Worm (Caenorhabditis elegans) whole organism, L3 larva: Measurements from ENCODE around the gene C08B6.18.
A peak's percentile ranks its signal among the peaks of the same experiment; 100 is the strongest.

Source experiments
- ZK546.5 ChIP-seq: sonication (generic microtip); optimal IDR thresholded peaks from 2 replicates; lab custom pipeline; 2017; ENCODE audit warnings: missing biosample characterization, missing genetic modification characterization
- aly-2 ChIP-seq: fragments of 150-350 bp; optimal IDR thresholded peaks from 2 replicates; lab custom pipeline; 2014; ENCODE audit warnings: missing biosample characterization, missing genetic modification characterization
- ama-1 ChIP-seq: fragments of 150-350 bp; optimal IDR thresholded peaks from 2 replicates; lab custom pipeline; 2018
- ceh-16 ChIP-seq: sonication (generic microtip); optimal IDR thresholded peaks from 2 replicates; lab custom pipeline; 2017; ENCODE audit warnings: missing biosample characterization, missing genetic modification characterization
- ceh-28 ChIP-seq: fragments of 150-350 bp; optimal IDR thresholded peaks from 2 replicates; lab custom pipeline; 2014; ENCODE audit warnings: missing biosample characterization, missing genetic modification reagents, missing genetic modification characterization
- ceh-82 ChIP-seq: fragments of 150-350 bp; optimal IDR thresholded peaks from 2 replicates; lab custom pipeline; 2014; ENCODE audit warnings: missing biosample characterization, missing genetic modification characterization
- ceh-9 ChIP-seq: sonication (generic microtip); optimal IDR thresholded peaks from 2 replicates; lab custom pipeline; 2018; ENCODE audit warnings: missing biosample characterization, missing genetic modification characterization
- daf-12 ChIP-seq: fragments of 150-350 bp; optimal IDR thresholded peaks from 2 replicates; lab custom pipeline; 2014; ENCODE audit warnings: missing biosample characterization, missing genetic modification reagents, missing genetic modification characterization
- egl-27 ChIP-seq: sonication (generic microtip); optimal IDR thresholded peaks from 4 replicates; lab custom pipeline; 2017; ENCODE audit warnings: missing biosample characterization, missing genetic modification reagents, missing genetic modification characterization
- egl-5 ChIP-seq: fragments of 150-350 bp; optimal IDR thresholded peaks from 2 replicates; lab custom pipeline; 2017; ENCODE audit warnings: missing biosample characterization, missing genetic modification reagents, missing genetic modification characterization, inconsistent platforms
- elt-1 ChIP-seq: fragments of 150-350 bp; optimal IDR thresholded peaks from 2 replicates; lab custom pipeline; 2014; ENCODE audit warnings: missing biosample characterization, missing genetic modification characterization
- elt-2 ChIP-seq: sonication (generic microtip); optimal IDR thresholded peaks from 2 replicates; lab custom pipeline; 2016; ENCODE audit warnings: missing genetic modification reagents, mild to moderate bottlenecking, missing genetic modification characterization, missing compliant biosample characterization
- eor-1 ChIP-seq, 2 experiments: fragments of 150-350 bp; optimal IDR thresholded peaks; 2 replicates each; lab custom pipeline; 2014 to 2018; ENCODE audit warnings: missing biosample characterization in 2 of 2, missing genetic modification characterization in 2 of 2
- fkh-2 ChIP-seq: fragments of 150-350 bp; optimal IDR thresholded peaks from 2 replicates; lab custom pipeline; 2014; ENCODE audit warnings: missing biosample characterization, missing genetic modification reagents, missing genetic modification characterization
- fos-1 ChIP-seq: fragments of 150-350 bp; optimal IDR thresholded peaks from 2 replicates; lab custom pipeline; 2014; ENCODE audit warnings: missing biosample characterization, missing genetic modification characterization
- hmg-11 ChIP-seq: sonication (generic microtip); optimal IDR thresholded peaks from 2 replicates; lab custom pipeline; 2016; ENCODE audit warnings: missing genetic modification characterization, missing compliant biosample characterization
- jun-1 ChIP-seq: fragments of 150-350 bp; optimal IDR thresholded peaks from 2 replicates; lab custom pipeline; 2014; ENCODE audit warnings: missing biosample characterization, missing genetic modification reagents, missing genetic modification characterization
- lin-15B ChIP-seq: fragments of 150-350 bp; optimal IDR thresholded peaks from 2 replicates; lab custom pipeline; 2014; ENCODE audit warnings: missing biosample characterization, missing genetic modification characterization
- lin-39 ChIP-seq: fragments of 150-350 bp; optimal IDR thresholded peaks from 2 replicates; lab custom pipeline; 2018; ENCODE audit warnings: missing biosample characterization, missing genetic modification reagents, missing genetic modification characterization
- lsy-12 ChIP-seq: sonication (generic microtip); optimal IDR thresholded peaks from 2 replicates; lab custom pipeline; 2016; ENCODE audit warnings: mild to moderate bottlenecking, missing genetic modification characterization, missing compliant biosample characterization
- mdl-1 ChIP-seq: fragments of 150-350 bp; optimal IDR thresholded peaks from 2 replicates; lab custom pipeline; 2014; ENCODE audit warnings: missing biosample characterization, missing genetic modification characterization
- nfya-1 ChIP-seq: sonication (generic microtip); optimal IDR thresholded peaks from 2 replicates; lab custom pipeline; 2017; ENCODE audit warnings: missing genetic modification characterization, mild to moderate bottlenecking, missing compliant biosample characterization, antibody characterized with exemption, moderate library complexity; ENCODE audit not compliant: insufficient read depth
- nhr-11 ChIP-seq: fragments of 150-350 bp; optimal IDR thresholded peaks from 2 replicates; lab custom pipeline; 2014; ENCODE audit warnings: missing biosample characterization, missing genetic modification characterization
- nhr-12 ChIP-seq: fragments of 150-350 bp; optimal IDR thresholded peaks from 2 replicates; lab custom pipeline; 2014; ENCODE audit warnings: missing biosample characterization, missing genetic modification characterization
- nhr-237 ChIP-seq: fragments of 150-350 bp; optimal IDR thresholded peaks from 2 replicates; lab custom pipeline; 2014; ENCODE audit warnings: missing biosample characterization, missing genetic modification characterization
- nhr-25 ChIP-seq: sonication (generic microtip); optimal IDR thresholded peaks from 2 replicates; lab custom pipeline; 2017; ENCODE audit warnings: missing biosample characterization, missing genetic modification characterization
- nhr-67 ChIP-seq: fragments of 150-350 bp; optimal IDR thresholded peaks from 2 replicates; lab custom pipeline; 2014; ENCODE audit warnings: missing biosample characterization, missing genetic modification characterization
- nhr-76 ChIP-seq: fragments of 150-350 bp; sonication (generic microtip); optimal IDR thresholded peaks from 5 replicates; lab custom pipeline; 2014; ENCODE audit warnings: missing biosample characterization, missing genetic modification characterization
- nhr-77 ChIP-seq: fragments of 150-350 bp; optimal IDR thresholded peaks from 2 replicates; lab custom pipeline; 2014; ENCODE audit warnings: missing biosample characterization, missing genetic modification characterization
- pha-4 ChIP-seq: fragments of 150-350 bp; optimal IDR thresholded peaks from 2 replicates; lab custom pipeline; 2014; ENCODE audit warnings: missing biosample characterization, missing genetic modification reagents, missing genetic modification characterization
- pqm-1 ChIP-seq: fragments of 150-350 bp; optimal IDR thresholded peaks from 2 replicates; lab custom pipeline; 2017; ENCODE audit warnings: missing biosample characterization, missing genetic modification characterization, inconsistent platforms
- sea-2 ChIP-seq: fragments of 150-350 bp; sonication (generic microtip); optimal IDR thresholded peaks from 4 replicates; lab custom pipeline; 2014; ENCODE audit warnings: missing biosample characterization, missing genetic modification reagents, missing genetic modification characterization
- skn-1 ChIP-seq: fragments of 150-350 bp; optimal IDR thresholded peaks from 2 replicates; lab custom pipeline; 2014; ENCODE audit warnings: missing biosample characterization, missing genetic modification characterization
- tbx-2 ChIP-seq: sonication (generic microtip); optimal IDR thresholded peaks from 2 replicates; lab custom pipeline; 2016; ENCODE audit warnings: mild to moderate bottlenecking, missing genetic modification characterization, missing compliant biosample characterization
- unc-39 ChIP-seq: sonication (generic microtip); optimal IDR thresholded peaks from 4 replicates; lab custom pipeline; 2017; ENCODE audit warnings: missing biosample characterization, missing genetic modification characterization
- zag-1 ChIP-seq: fragments of 150-350 bp; optimal IDR thresholded peaks from 2 replicates; lab custom pipeline; 2014; ENCODE audit warnings: missing biosample characterization, missing genetic modification characterization
- ztf-4 ChIP-seq: fragments of 150-350 bp; optimal IDR thresholded peaks from 2 replicates; lab custom pipeline; 2014; ENCODE audit warnings: missing biosample characterization, missing genetic modification characterization

The C08B6.18 gene

DNA sequence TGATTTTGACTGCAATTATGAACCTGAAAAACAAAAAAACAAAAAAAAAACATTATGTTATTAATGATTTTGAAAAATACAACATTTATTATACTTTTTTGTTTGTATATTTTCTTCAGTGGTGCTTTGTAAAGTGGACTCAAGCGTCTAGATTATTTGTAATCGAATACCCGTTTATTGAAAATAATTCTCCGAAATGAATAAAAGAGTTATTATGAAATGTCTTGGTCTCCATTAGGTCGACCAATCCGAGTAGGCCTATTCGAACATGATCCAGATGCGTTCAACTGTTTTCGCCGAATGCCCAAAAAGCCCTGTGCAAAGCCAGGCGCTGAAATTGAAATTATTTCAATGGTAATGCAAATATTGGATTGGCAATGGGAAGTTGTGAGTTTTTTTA, 16.5 kb downstream of the C08B6.18 start, which contains the start of gene C08B6.5:
Gene C08B6.5 (plus strand): TSS at position 301 of the 400 bp plus-strand sequence.
- TF ChIP-seq skn-1 (tag; lab: Kevin White, UChicago), result no peak
- no peak for TF ChIP-seq nhr-237
- TF ChIP-seq lin-39 (tag; lab: Kevin White, UChicago), result no peak
- no peak for TF ChIP-seq nhr-76 (tag; lab: Kevin White, UChicago)
- TF ChIP-seq fos-1, result no peak
- no peak for TF ChIP-seq egl-5
- TF ChIP-seq elt-2 (tag; lab: Kevin White, UChicago), result no peak
- no peak for TF ChIP-seq ceh-9

DNA sequence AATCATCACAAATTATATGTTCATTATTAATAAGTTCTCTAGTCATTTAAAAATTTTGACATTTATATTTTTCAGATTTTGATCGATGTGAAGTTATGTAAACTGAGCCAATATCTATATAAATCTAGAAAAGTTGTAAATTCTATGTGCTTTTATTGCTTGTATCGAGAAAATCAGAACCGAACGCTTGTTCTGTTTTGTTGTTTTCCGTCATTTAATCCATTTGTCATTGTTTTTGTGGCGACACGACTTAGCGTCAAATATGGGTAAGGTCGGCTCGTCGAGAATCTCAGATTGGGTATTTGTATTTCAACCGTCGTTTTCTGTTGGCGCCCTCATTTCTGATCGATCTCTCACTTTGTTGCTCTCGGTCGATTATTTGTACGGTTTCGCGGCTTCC, 19.6 kb downstream of the C08B6.18 start, which contains the start of gene cht-5:
Gene cht-5 (plus strand): TSS at position 301 of the 400 bp plus-strand sequence.
- TF ChIP-seq lsy-12 (tag; lab: Kevin White, UChicago), result no peak
- no peak for TF ChIP-seq ceh-82 (tag; lab: Kevin White, UChicago)
- TF ChIP-seq nhr-12 (tag; lab: Kevin White, UChicago), result no peak
- TF ChIP-seq lin-15B (tag; lab: Kevin White, UChicago), result no peak
- TF ChIP-seq nhr-77 (tag; lab: Kevin White, UChicago), result no peak
- no peak for TF ChIP-seq ceh-28 (tag; lab: Kevin White, UChicago)
- no peak for TF ChIP-seq skn-1 (tag; lab: Kevin White, UChicago)
- no peak for TF ChIP-seq egl-27 (tag; lab: Kevin White, UChicago)
- no peak for TF ChIP-seq ama-1 (lab: Kevin White, UChicago)
- TF ChIP-seq pha-4 (tag; lab: Kevin White, UChicago), result no peak
- no peak for TF ChIP-seq ZK546.5 (tag; lab: Kevin White, UChicago)
- no peak for TF ChIP-seq ceh-9
- TF ChIP-seq unc-39, result no peak
- TF ChIP-seq nfya-1 (tag; lab: Kevin White, UChicago), result no peak
- TF ChIP-seq hmg-11 (tag; lab: Kevin White, UChicago), result no peak
- no peak for TF ChIP-seq elt-1 (tag; lab: Kevin White, UChicago)
- no peak for TF ChIP-seq tbx-2 (tag; lab: Kevin White, UChicago)
- no peak for TF ChIP-seq ztf-4 (tag; lab: Kevin White, UChicago)
- TF ChIP-seq egl-5, result no peak
- TF ChIP-seq nhr-67 (tag; lab: Kevin White, UChicago), result no peak

DNA sequence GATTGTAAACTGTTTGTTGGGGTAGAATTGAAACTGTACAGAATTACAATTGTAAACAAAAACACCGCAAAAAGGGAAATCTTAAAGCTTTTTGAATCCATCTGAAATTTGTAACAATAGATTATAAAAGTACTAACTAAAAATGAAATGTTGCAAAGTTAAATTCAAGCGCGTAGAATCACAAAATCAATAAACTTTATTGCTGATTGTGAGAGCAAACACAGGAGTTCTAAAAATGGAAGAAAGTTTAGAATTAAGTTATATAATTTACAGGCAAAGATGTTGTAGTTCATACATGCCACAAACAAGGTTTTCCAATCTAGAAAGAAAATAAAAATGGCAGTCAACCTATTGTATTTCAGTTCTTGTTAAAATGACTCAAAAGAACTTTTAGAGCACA, 21.7 kb downstream of the C08B6.18 start, which contains the start of gene C08B6.3:
Gene C08B6.3 (minus strand): TSS at position 101 of the 400 bp plus-strand sequence.
- TF ChIP-seq hmg-11 (tag; lab: Kevin White, UChicago) (no peak), sea-2 (GFP tag; lab: Kevin White, UChicago) (no peak), egl-27 (tag; lab: Kevin White, UChicago) (no peak), ceh-82 (tag; lab: Kevin White, UChicago) (no peak), nhr-25 (tag; lab: Kevin White, UChicago) (no peak), egl-5 (no peak), tbx-2 (tag; lab: Kevin White, UChicago) (no peak)

DNA sequence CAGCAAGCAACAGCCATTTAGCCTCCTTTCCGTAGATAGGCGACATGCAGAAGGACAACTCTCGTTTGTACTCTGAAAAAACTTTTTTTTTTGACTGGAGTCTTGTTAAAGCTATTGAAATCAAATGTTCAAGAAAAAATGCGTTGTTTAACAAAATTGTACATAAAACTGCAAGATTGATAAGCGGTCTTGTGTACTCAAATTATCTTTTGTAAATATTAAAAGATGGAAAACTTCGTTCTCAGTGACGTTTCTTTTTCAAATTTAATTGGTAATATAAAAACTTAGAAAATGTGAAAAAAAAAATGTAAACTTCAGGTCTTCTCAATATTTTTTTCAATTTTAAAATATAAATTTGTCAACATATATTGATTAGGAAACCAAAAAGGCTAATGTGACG, 22.8 kb downstream of the C08B6.18 start:
- TF ChIP-seq mdl-1 (no peak), zag-1 (no peak), sea-2 (GFP tag; lab: Kevin White, UChicago) (no peak), eor-1 (tag; optimal IDR thresholded peaks at IDR 0.05; lab: Kevin White, UChicago) (no peak), pqm-1 (tag; lab: Kevin White, UChicago) (peak; percentile 5), hmg-11 (tag; lab: Kevin White, UChicago) (no peak), jun-1 (no peak), ceh-28 (tag; lab: Kevin White, UChicago) (no peak), pha-4 (tag; lab: Kevin White, UChicago) (peak; percentile 63), aly-2 (tag; lab: Kevin White, UChicago) (no peak), elt-2 (tag; lab: Kevin White, UChicago) (peak; percentile 42), nhr-11 (no peak), nhr-67 (tag; lab: Kevin White, UChicago) (no peak)

DNA sequence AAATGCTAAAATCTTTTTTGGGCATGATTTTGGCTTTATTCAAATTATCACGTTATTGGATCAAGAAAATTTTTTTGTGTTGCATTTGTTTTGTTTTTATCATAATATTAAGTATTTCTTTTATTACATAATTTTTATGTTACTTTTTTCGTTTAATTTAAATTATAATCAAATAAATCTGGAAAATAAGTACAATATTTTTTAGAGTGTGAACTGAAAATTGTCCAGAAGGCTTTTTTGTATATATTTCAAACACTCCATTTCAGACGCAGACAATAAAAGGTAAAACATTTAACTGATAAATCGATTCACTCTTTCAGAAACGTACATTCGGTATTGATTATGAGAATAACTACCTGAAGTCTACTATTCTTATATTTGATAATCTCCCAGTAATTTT, 26.6 kb downstream of the C08B6.18 start, which contains the start of gene C08B6.11:
Gene C08B6.11 (plus strand): TSS at position 301 of the 400 bp plus-strand sequence.
- TF ChIP-seq nhr-76 (tag; lab: Kevin White, UChicago) (no peak), skn-1 (tag; lab: Kevin White, UChicago) (no peak), nhr-237 (no peak), daf-12 (tag; lab: Kevin White, UChicago) (no peak), jun-1 (no peak), ZK546.5 (tag; lab: Kevin White, UChicago) (no peak), ceh-16 (tag; lab: Kevin White, UChicago) (no peak), ceh-28 (tag; lab: Kevin White, UChicago) (no peak), egl-5 (no peak), ztf-4 (tag; lab: Kevin White, UChicago) (no peak), hmg-11 (tag; lab: Kevin White, UChicago) (no peak), fkh-2 (tag; lab: Kevin White, UChicago) (no peak)
